Worm (Caenorhabditis elegans): ENCODE measurements around the gene ints-11.

Gene ints-11

DNA sequence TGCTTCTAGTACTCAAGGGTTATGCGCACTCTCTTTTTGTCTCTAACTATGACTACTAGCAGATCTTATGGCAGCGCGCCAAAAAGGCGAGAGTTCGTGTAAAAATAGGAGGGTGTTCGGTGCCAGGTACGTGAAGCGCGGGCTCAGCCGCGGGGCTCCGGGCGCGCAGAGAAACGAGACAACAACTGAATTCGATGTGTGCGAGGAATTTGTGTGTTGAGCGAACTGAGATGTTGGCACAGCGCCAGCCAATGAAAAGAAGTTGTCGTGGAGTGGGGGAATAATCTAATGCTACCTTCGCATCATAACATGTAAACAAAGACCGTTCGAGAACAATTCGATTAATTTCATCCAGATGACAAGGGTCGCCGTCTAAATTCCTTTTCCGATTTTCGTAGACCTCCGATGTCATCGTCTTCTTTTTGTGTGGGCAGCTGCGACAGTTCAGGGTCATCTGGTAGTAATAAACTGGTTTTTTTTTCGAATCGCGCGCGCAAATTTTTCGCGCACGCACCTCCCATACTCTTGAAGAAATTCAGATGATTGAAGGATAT, 11.8 kb downstream of the ints-11 start (continued):
- no peak for TF ChIP-seq hlh-17 (GFP tag; optimal IDR thresholded peaks at IDR 0.05; ENCODE audit: borderline replicate concordance)
- no peak for TF ChIP-seq lin-39 (tag; optimal IDR thresholded peaks at IDR 0.05)
- no peak for TF ChIP-seq nhr-12 (tag; optimal IDR thresholded peaks at IDR 0.05)
- peak; percentile 2 for TF ChIP-seq mef-2 (tag; optimal IDR thresholded peaks at IDR 0.05)
- peak; percentile 96 for TF ChIP-seq grh-1 (GFP tag; IDR thresholded peaks at IDR 0.05)
- TF ChIP-seq sup-37 (GFP tag; optimal IDR thresholded peaks at IDR 0.05) = no peak
- peak; percentile 48 for TF ChIP-seq ztf-4 (tag; optimal IDR thresholded peaks at IDR 0.05)
- TF ChIP-seq nhr-11 (tag; optimal IDR thresholded peaks at IDR 0.05) = no peak
- peak; percentile 19 to 20 for TF ChIP-seq efl-1 (optimal IDR thresholded peaks at IDR 0.05)
- TF ChIP-seq efl-1 (GFP tag; optimal IDR thresholded peaks at IDR 0.05 in 1 of 2) = peak in 1 of 2 experiments; percentile 61
- no peak for TF ChIP-seq ces-1 (GFP tag; optimal IDR thresholded peaks at IDR 0.05)
- no peak for TF ChIP-seq hlh-4 (tag; optimal IDR thresholded peaks at IDR 0.05)
- no peak for TF ChIP-seq irx-1 (tag; optimal IDR thresholded peaks at IDR 0.05)
- no peak for TF ChIP-seq Y116A8C.19 (tag; optimal IDR thresholded peaks at IDR 0.05; ENCODE audit: borderline replicate concordance)
- TF ChIP-seq fkh-4 (tag; optimal IDR thresholded peaks at IDR 0.05; ENCODE audit: borderline replicate concordance) = no peak
- TF ChIP-seq ama-1 (optimal IDR thresholded peaks at IDR 0.05) = no peak
- TF ChIP-seq nhr-47 (tag; optimal IDR thresholded peaks at IDR 0.05) = peak; percentile 24
- no peak for TF ChIP-seq lir-3 (tag; optimal IDR thresholded peaks at IDR 0.05; ENCODE audit: poor library complexity)
- no peak for TF ChIP-seq dsc-1 (tag; optimal IDR thresholded peaks at IDR 0.05)
- TF ChIP-seq ztf-11 (tag; optimal IDR thresholded peaks at IDR 0.05) = no peak
- peak; percentile 87 for TF ChIP-seq lin-14 (GFP tag; optimal IDR thresholded peaks at IDR 0.05)
- no peak for TF ChIP-seq aly-2 (tag; optimal IDR thresholded peaks at IDR 0.05)
- no peak for TF ChIP-seq lin-15B (tag; optimal IDR thresholded peaks at IDR 0.05)
- no peak for TF ChIP-seq egl-27 (tag; optimal IDR thresholded peaks at IDR 0.05)
- peak; percentile 79 for TF ChIP-seq fkh-8 (tag; optimal IDR thresholded peaks at IDR 0.05)
- TF ChIP-seq nhr-90 (tag; optimal IDR thresholded peaks at IDR 0.05; ENCODE audit: poor library complexity) = peak; percentile 41
- TF ChIP-seq C34B4.2 (tag; optimal IDR thresholded peaks at IDR 0.05) = no peak
- peak; percentile 97 for TF ChIP-seq nhr-85 (tag)
- 0 out of 2 replicates have a peak, but pooled peaks have one; percentile 29 for TF ChIP-seq nhr-19 (GFP tag; conservative IDR thresholded peaks at IDR 0.05)
- TF ChIP-seq blmp-1 (tag; optimal IDR thresholded peaks at IDR 0.05) = peak; percentile 82
- peak; percentile 63 for TF ChIP-seq lin-13 (GFP tag; optimal IDR thresholded peaks at IDR 0.05)
- TF ChIP-seq unc-86 (tag; optimal IDR thresholded peaks at IDR 0.05) = no peak
- TF ChIP-seq ceh-82 (tag; optimal IDR thresholded peaks at IDR 0.05) = peak in 1 of 3 experiments; percentile 53
- TF ChIP-seq nhr-71 (tag; optimal IDR thresholded peaks at IDR 0.05) = peak; percentile 71
- peak; percentile 44 to 61 (median 51) for TF ChIP-seq dpl-1 (GFP tag; optimal IDR thresholded peaks at IDR 0.05)
- TF ChIP-seq unc-98 (GFP tag; IDR thresholded peaks at IDR 0.05) = no peak
- TF ChIP-seq zip-4 (GFP tag; optimal IDR thresholded peaks at IDR 0.05) = no peak
- TF ChIP-seq jun-1 (tag; optimal IDR thresholded peaks at IDR 0.05) = peak; percentile 66
- TF ChIP-seq ceh-63 (GFP tag; optimal IDR thresholded peaks at IDR 0.05) = no peak
- TF ChIP-seq lin-35 (GFP tag; optimal IDR thresholded peaks at IDR 0.05) = peak; percentile 5 to 67
- TF ChIP-seq efl-3 (GFP tag; optimal IDR thresholded peaks at IDR 0.05) = no peak
- no peak for TF ChIP-seq elt-2 (tag; optimal IDR thresholded peaks at IDR 0.05)
- peak; percentile 42 for TF ChIP-seq swsn-7 (tag; optimal IDR thresholded peaks at IDR 0.05)
- no peak for TF ChIP-seq pax-3 (tag; optimal IDR thresholded peaks at IDR 0.05)
- TF ChIP-seq unc-62 (GFP tag; optimal IDR thresholded peaks at IDR 0.05) = no peak

Measured in whole organism, L1 larva.